Worm (Caenorhabditis elegans): ENCODE data around the gene K07B1.7.

The K07B1.7 gene

DNA sequence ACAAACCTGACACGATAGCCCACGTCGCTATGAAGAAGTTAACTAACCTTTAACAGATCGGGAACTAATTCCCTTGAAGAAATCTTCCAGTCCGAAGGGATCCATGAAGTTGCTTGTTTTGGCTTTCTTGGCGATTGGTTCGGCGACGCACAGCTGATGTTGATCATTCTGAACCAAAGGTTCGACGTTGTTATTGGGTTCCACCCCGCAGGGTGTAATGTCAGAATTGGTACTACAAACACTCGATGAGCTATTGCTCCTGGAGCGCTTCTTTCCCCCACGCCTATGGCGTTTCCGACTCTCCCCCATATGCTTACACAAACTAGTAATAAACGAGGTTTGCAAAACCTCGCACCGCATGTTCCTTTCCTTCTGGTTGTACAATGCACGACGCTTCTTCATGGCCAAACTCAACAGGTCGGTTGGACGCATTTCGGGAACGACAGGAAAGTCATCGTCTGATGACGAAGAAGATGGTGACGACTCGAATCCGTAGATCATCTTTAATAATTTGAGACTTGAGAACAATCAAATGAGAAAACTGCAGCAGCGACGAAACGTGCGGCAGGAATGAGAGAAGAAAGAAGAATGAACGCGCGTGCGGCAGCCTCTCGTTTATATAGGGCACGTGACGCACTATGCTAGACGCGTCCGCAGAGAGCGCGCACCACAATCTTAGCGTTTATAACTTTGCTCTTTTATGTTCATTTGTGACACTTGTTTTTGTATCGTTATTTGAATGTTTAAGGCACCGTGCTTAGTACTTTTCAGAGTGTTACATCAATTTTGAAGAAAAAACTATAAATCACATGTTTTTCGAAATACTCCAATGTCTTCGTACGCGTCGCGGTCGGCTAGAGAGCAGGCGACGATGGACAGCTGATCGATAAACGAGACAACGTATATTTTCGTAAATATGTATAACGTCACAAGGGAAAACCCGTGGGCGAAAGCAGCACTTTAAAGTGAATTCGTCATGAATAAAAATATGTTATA lies 2.8 kb downstream of the K07B1.7 start, which contains the start of gene tos-1 (continued):
- TF ChIP-seq hmg-20 (GFP tag; IDR thresholded peaks at IDR 0.05), result no peak
- TF ChIP-seq dox-1 (GFP tag; IDR thresholded peaks at IDR 0.05), result peak; percentile 95
- peak; percentile 96 for TF ChIP-seq repo-1 (tag; optimal IDR thresholded peaks at IDR 0.05)

DNA sequence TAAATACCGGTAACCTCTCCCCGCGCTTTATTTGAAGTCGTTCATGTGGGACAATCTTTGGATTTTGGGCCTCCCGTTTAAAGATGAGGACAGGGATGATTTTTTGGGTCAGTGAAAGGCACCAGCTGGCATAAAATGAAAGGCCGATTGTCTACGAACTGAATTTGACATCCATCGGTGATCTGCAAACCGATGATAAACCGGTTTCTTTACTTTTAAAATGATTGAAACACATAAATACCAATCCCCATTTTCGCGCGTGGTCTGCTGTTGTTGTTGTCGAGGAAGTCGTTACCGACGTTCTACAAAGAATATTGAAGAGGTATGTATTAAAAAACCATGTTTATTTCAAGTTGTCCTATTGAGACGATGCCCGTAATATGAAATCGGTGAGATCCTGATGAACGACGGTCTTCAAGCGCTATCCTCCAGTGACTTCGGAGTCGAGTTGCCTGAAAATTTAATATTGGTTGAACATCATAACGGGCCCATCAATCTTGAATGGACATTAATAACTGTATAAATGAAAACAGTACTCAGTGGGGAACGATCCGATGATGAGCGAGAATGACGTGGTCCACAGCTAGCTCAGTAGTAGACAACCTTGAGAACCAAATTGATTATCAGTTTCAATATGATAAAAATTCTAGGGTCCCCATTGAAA lies 3.7 kb downstream of the K07B1.7 start:
- peak; percentile 8; the same call in 1 of the 2 replicates for TF ChIP-seq B0336.3 (GFP tag; IDR thresholded peaks at IDR 0.05)
- no peak for TF ChIP-seq xnd-1 (tag; optimal IDR thresholded peaks at IDR 0.05)
- TF ChIP-seq madf-6 (GFP tag; IDR thresholded peaks at IDR 0.05), result peak; percentile 59
- 0 out of 2 replicates have a peak, but pooled peaks have one; percentile 7 for TF ChIP-seq ztf-6 (GFP tag; IDR thresholded peaks at IDR 0.05)
- TF ChIP-seq D2030.7 (GFP tag; IDR thresholded peaks at IDR 0.05), result peak; percentile 49; the same call in 1 of the 2 replicates
- TF ChIP-seq Y56A3A.18 (GFP tag; IDR thresholded peaks at IDR 0.05), result peak; percentile 50
- TF ChIP-seq nfyb-1 (GFP tag; IDR thresholded peaks at IDR 0.05), result peak; percentile 86
- TF ChIP-seq K11D2.4 (GFP tag; IDR thresholded peaks at IDR 0.05), result peak; percentile 82
- TF ChIP-seq ztf-18 (tag; optimal IDR thresholded peaks at IDR 0.05), result no peak
- peak; percentile 56 for TF ChIP-seq nhr-27 (tag; optimal IDR thresholded peaks at IDR 0.05)
- TF ChIP-seq lin-54 (GFP tag; optimal IDR thresholded peaks at IDR 0.05), result no peak
- TF ChIP-seq F23B12.7 (tag; optimal IDR thresholded peaks at IDR 0.05; ENCODE audit: insufficient read depth), result peak; percentile 8
- TF ChIP-seq F57A8.1 (GFP tag; optimal IDR thresholded peaks at IDR 0.05), result no peak
- peak; percentile 62; the same call in 1 of the 2 replicates for TF ChIP-seq rcor-1 (GFP tag; IDR thresholded peaks at IDR 0.05)
- TF ChIP-seq ceh-40 (GFP tag; IDR thresholded peaks at IDR 0.05), result 0 out of 2 replicates have a peak, but pooled peaks have one; percentile 76
- TF ChIP-seq hmg-20 (GFP tag; IDR thresholded peaks at IDR 0.05), result peak; percentile 51; the same call in 1 of the 2 replicates
- 0 out of 2 replicates have a peak, but pooled peaks have one; percentile 44 for TF ChIP-seq mcd-1 (GFP tag; IDR thresholded peaks at IDR 0.05)
- no peak for TF ChIP-seq F57C9.4 (tag; optimal IDR thresholded peaks at IDR 0.05)
- peak; percentile 92 for TF ChIP-seq Y53G8AR.9 (GFP tag; conservative IDR thresholded peaks at IDR 0.05)
- peak; percentile 34 for TF ChIP-seq tlf-1 (GFP tag; optimal IDR thresholded peaks at IDR 0.05)
- TF ChIP-seq atf-7 (tag; optimal IDR thresholded peaks at IDR 0.05), result peak; percentile 47
- TF ChIP-seq egl-44 (GFP tag; IDR thresholded peaks at IDR 0.05), result peak; percentile 34; the same call in 1 of the 2 replicates
- TF ChIP-seq ZK185.1 (tag; optimal IDR thresholded peaks at IDR 0.05; ENCODE audit: poor library complexity, severe bottlenecking), result peak; percentile 51
- TF ChIP-seq B0019.2 (GFP tag; conservative IDR thresholded peaks at IDR 0.05), result 0 out of 2 replicates have a peak, but pooled peaks have one; percentile 11
- TF ChIP-seq ceh-27 (GFP tag; optimal IDR thresholded peaks at IDR 0.05), result no peak
- no peak for TF ChIP-seq nfya-2 (GFP tag; IDR thresholded peaks at IDR 0.05)
- TF ChIP-seq Y95B8A.8 (GFP tag; IDR thresholded peaks at IDR 0.05), result peak; percentile 82
- peak; percentile 31; the same call in 1 of the 2 replicates for TF ChIP-seq egrh-3 (GFP tag; IDR thresholded peaks at IDR 0.05)
- TF ChIP-seq rec-8 (tag; optimal IDR thresholded peaks at IDR 0.05), result no peak
- TF ChIP-seq unc-62 (GFP tag; optimal IDR thresholded peaks at IDR 0.05), result no peak
- TF ChIP-seq C17E4.6 (GFP tag; IDR thresholded peaks at IDR 0.05), result peak; percentile 22; the same call in 1 of the 2 replicates
- TF ChIP-seq bed-1 (GFP tag; IDR thresholded peaks at IDR 0.05), result 0 out of 2 replicates have a peak, but pooled peaks have one; percentile 8
- TF ChIP-seq cebp-2 (GFP tag; IDR thresholded peaks at IDR 0.05), result peak; percentile 74; the same call in 1 of the 2 replicates
- TF ChIP-seq madf-8 (GFP tag; conservative IDR thresholded peaks at IDR 0.05), result no peak; the same call in 1 of the 2 replicates
- TF ChIP-seq snpc-3.4 (tag; optimal IDR thresholded peaks at IDR 0.05), result no peak
- peak; percentile 60; the same call in 1 of the 2 replicates for TF ChIP-seq ceh-91 (GFP tag; IDR thresholded peaks at IDR 0.05)
- TF ChIP-seq nfya-1 (tag; optimal IDR thresholded peaks at IDR 0.05; ENCODE audit: borderline replicate concordance, insufficient read depth), result no peak
- no peak for TF ChIP-seq lag-1 (GFP tag; IDR thresholded peaks at IDR 0.05)
- TF ChIP-seq hrde-1 (tag; optimal IDR thresholded peaks at IDR 0.05; ENCODE audit: borderline replicate concordance), result peak; percentile 44

Measured in whole organism, young adult.